Fruit fly (Drosophila melanogaster): ENCODE measurements around the gene Dop1R2.

DNA sequence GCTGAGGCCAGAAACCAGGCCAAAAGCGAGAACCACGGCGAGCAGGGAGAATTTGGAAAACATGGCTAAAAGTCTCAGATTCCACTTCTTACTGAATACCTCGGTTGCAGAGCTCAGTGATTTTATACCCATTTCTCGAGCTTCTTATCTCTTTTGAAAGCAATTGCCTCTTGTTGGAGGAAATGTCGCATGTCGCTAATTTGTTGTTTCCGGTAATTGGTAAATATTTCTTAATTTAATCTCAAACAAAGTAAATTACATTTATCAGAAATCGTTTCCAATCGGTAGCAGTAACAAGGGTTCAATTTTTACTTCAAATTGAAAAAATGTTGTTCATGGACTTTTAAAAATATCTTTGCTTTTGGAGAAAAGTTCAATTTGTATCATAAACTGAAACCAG is 71.8 kb downstream of the Dop1R2 start, which contains the start of gene CG7567:
- TF ChIP-seq CG14711 (tag; optimal IDR thresholded peaks at IDR 0.05) = no peak
- TF ChIP-seq cnc (optimal IDR thresholded peaks at IDR 0.05) = no peak
- no peak for TF ChIP-seq bab1 (GFP tag; optimal IDR thresholded peaks at IDR 0.05)
- no peak for TF ChIP-seq CG33017 (tag; optimal IDR thresholded peaks at IDR 0.05)
- TF ChIP-seq Mnt (GFP tag; optimal IDR thresholded peaks at IDR 0.05) = no peak
- TF ChIP-seq CG1620 (GFP tag; optimal IDR thresholded peaks at IDR 0.05) = no peak
- no peak for TF ChIP-seq pad (GFP tag; optimal IDR thresholded peaks at IDR 0.05)
- no peak for TF ChIP-seq toe (GFP tag; optimal IDR thresholded peaks at IDR 0.05)
- TF ChIP-seq Crg-1 (GFP tag; optimal IDR thresholded peaks at IDR 0.05) = no peak
- TF ChIP-seq cic (GFP tag; optimal IDR thresholded peaks at IDR 0.05) = no peak
- TF ChIP-seq tj (GFP tag; optimal IDR thresholded peaks at IDR 0.05) = no peak
- no peak for TF ChIP-seq Clk (GFP tag; optimal IDR thresholded peaks at IDR 0.05)
- no peak for TF ChIP-seq ovo (GFP tag; optimal IDR thresholded peaks at IDR 0.05)
- TF ChIP-seq CG11617 (GFP tag; optimal IDR thresholded peaks at IDR 0.05) = no peak

Measured in whole organism, adult.